Fruit fly (Drosophila melanogaster): Measurements from ENCODE around the gene rk.

The rk gene

dm6 chr2L:14001887-14002286 is 839 bp upstream of the rk start:
- no peak for TF ChIP-seq jim (GFP tag; optimal IDR thresholded peaks at IDR 0.05)

- no peak for TF ChIP-seq Hr83 (GFP tag; optimal IDR thresholded peaks at IDR 0.05; ENCODE audit: poor library complexity, severe bottlenecking)
- TF ChIP-seq N (GFP tag; optimal IDR thresholded peaks at IDR 0.05) = no peak
- no peak for TF ChIP-seq usp (GFP tag; optimal IDR thresholded peaks at IDR 0.05)
- TF ChIP-seq Jra (GFP tag; optimal IDR thresholded peaks at IDR 0.05) = no peak
- TF ChIP-seq sage (GFP tag; optimal IDR thresholded peaks at IDR 0.05) = peak; percentile 6
- TF ChIP-seq ey (GFP tag; optimal IDR thresholded peaks at IDR 0.05) = no peak
- TF ChIP-seq CG32264 (GFP tag; optimal IDR thresholded peaks at IDR 0.05) = no peak
- no peak for TF ChIP-seq CrebA (GFP tag; optimal IDR thresholded peaks at IDR 0.05; ENCODE audit: borderline replicate concordance)
- peak; percentile 34 for TF ChIP-seq h (GFP tag; optimal IDR thresholded peaks at IDR 0.05)
- no peak for TF ChIP-seq Dfd (GFP tag; optimal IDR thresholded peaks at IDR 0.05)
- no peak for TF ChIP-seq br (GFP tag; optimal IDR thresholded peaks at IDR 0.05)
- no peak for TF ChIP-seq Abd-B (GFP tag; optimal IDR thresholded peaks at IDR 0.05)
- TF ChIP-seq jim (GFP tag; optimal IDR thresholded peaks at IDR 0.05) = no peak
- TF ChIP-seq brk (GFP tag; optimal IDR thresholded peaks at IDR 0.05) = no peak
- no peak for TF ChIP-seq Dif (GFP tag; optimal IDR thresholded peaks at IDR 0.05; ENCODE audit: partially characterized antibody)
- TF ChIP-seq pan (optimal IDR thresholded peaks at IDR 0.05) = no peak
- TF ChIP-seq GATAd (GFP tag; optimal IDR thresholded peaks at IDR 0.05) = no peak
- no peak for TF ChIP-seq Rel (GFP tag; optimal IDR thresholded peaks at IDR 0.05)
- no peak for TF ChIP-seq Rel (tag; optimal IDR thresholded peaks at IDR 0.05)
- peak; percentile 19 for TF ChIP-seq rgr (GFP tag; optimal IDR thresholded peaks at IDR 0.05)
- no peak for TF ChIP-seq Hr78 (GFP tag; optimal IDR thresholded peaks at IDR 0.05)
- no peak for TF ChIP-seq OdsH (GFP tag; optimal IDR thresholded peaks at IDR 0.05)
- peak; percentile 63 for TF ChIP-seq HLH106 (tag; optimal IDR thresholded peaks at IDR 0.05)
- TF ChIP-seq foxo (GFP tag; optimal IDR thresholded peaks at IDR 0.05) = peak in 1 of 2 experiments; percentile 36
Measured at dm6 chr2L:13998952-13999351, 2.1 kb downstream of the rk start.

dm6 chr2L:13979826-13980225 is 21.2 kb downstream of the rk start, which contains the start of gene NimC2:
TSS of gene NimC2 (plus strand) at chr2L:13980126.
- TF ChIP-seq usp (GFP tag; optimal IDR thresholded peaks at IDR 0.05) (no peak), dl (GFP tag; optimal IDR thresholded peaks at IDR 0.05; ENCODE audit: insufficient read depth in 1 of 2, partially characterized antibody in 2 of 2) (no peak), h (GFP tag; optimal IDR thresholded peaks at IDR 0.05) (no peak), Mio (GFP tag; optimal IDR thresholded peaks at IDR 0.05) (no peak), Abd-B (GFP tag; optimal IDR thresholded peaks at IDR 0.05) (no peak), Vsx2 (GFP tag; optimal IDR thresholded peaks at IDR 0.05; ENCODE audit: partially characterized antibody) (no peak), br (GFP tag; optimal IDR thresholded peaks at IDR 0.05) (no peak), GATAd (GFP tag; optimal IDR thresholded peaks at IDR 0.05) (no peak), lola (GFP tag; optimal IDR thresholded peaks at IDR 0.05) (no peak), Rel (GFP tag; optimal IDR thresholded peaks at IDR 0.05) (no peak), Rel (tag; optimal IDR thresholded peaks at IDR 0.05) (no peak), pan (optimal IDR thresholded peaks at IDR 0.05) (no peak), CrebA (GFP tag; optimal IDR thresholded peaks at IDR 0.05; ENCODE audit: borderline replicate concordance) (no peak), psq (GFP tag; optimal IDR thresholded peaks at IDR 0.05) (no peak), tai (GFP tag; optimal IDR thresholded peaks at IDR 0.05) (no peak), dsf (GFP tag; optimal IDR thresholded peaks at IDR 0.05; ENCODE audit: borderline replicate concordance) (no peak), foxo (GFP tag; optimal IDR thresholded peaks at IDR 0.05) (no peak)

dm6 chr2L:13977073-13977472 is 24.0 kb downstream of the rk start, which contains the start of gene Cyp28a5:
TSS of gene Cyp28a5 (plus strand) at chr2L:13977302.
- no peak for TF ChIP-seq CG9705 (GFP tag; optimal IDR thresholded peaks at IDR 0.05)
- no peak for TF ChIP-seq Dif (GFP tag; optimal IDR thresholded peaks at IDR 0.05; ENCODE audit: partially characterized antibody)
- TF ChIP-seq Hnf4 (GFP tag; optimal IDR thresholded peaks at IDR 0.05) = no peak
- TF ChIP-seq Dfd (GFP tag; optimal IDR thresholded peaks at IDR 0.05) = no peak

DNA sequence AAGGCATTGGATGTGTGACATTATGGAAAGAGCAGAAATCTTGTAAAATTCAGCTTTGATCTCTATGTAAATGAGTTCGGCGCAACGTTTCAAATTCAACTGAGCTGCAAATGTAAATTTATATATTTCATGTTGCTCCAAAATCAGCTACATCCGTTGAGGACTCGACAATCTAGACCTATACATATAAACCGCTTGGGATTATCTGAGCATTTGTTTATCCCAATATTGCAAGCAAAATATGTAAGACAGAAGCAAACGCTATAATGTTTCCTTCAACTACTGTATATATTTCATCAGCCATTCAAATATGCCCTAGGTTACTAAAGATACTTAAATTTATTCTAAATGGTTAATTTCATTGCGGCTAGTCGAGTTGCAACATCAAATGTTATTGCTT is 24.4 kb downstream of the rk start, which contains the start of gene NimC1:
Gene NimC1, minus strand, starts transcription at position 101 of the 400 bp plus-strand sequence.
- no peak for TF ChIP-seq pan (optimal IDR thresholded peaks at IDR 0.05)
- no peak for TF ChIP-seq h (GFP tag; optimal IDR thresholded peaks at IDR 0.05)

All from whole organism, wandering third instar larva.